Fruit fly (Drosophila melanogaster): Measurements from ENCODE around the gene DopEcR.

DNA sequence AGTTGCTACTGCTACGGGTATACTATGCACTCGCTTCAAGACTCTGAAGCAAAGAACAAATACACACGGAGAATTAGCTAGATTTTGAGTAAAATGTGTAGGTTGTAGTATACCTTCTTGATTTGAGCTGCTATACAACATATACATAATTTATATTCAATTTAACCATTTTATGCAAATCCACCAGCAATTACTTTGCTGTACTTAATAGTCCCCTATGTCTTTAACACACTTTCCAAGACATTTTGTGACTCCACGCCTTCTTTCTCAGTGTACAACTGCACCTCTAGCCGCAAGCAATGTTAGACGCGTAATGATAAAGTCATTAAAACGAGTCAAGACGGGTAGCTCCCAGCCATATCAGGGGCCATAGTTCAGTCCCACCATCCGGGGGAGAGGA lies 43.6 kb downstream of the DopEcR start:
- TF ChIP-seq Hr39 (GFP tag; optimal IDR thresholded peaks at IDR 0.05) (no peak), Hr38 (GFP tag; optimal IDR thresholded peaks at IDR 0.05) (no peak), cyc (GFP tag; optimal IDR thresholded peaks at IDR 0.05) (no peak), Gug (GFP tag; IDR thresholded peaks at IDR 0.05) (peak; percentile 34; the same call in 1 of the 2 replicates), lz (GFP tag; optimal IDR thresholded peaks at IDR 0.05) (no peak), Smox (GFP tag; optimal IDR thresholded peaks at IDR 0.05) (no peak), dsx (GFP tag; optimal IDR thresholded peaks at IDR 0.05; ENCODE audit: poor library complexity, severe bottlenecking) (no peak), Lpt (GFP tag; optimal IDR thresholded peaks at IDR 0.05) (peak; percentile 11), CG11902 (GFP tag; optimal IDR thresholded peaks at IDR 0.05) (no peak), topi (GFP tag; optimal IDR thresholded peaks at IDR 0.05) (no peak)

Measured in whole organism, prepupa.